Fruit fly (Drosophila melanogaster) whole organism, prepupa: ENCODE results near the gene ppk24.
A peak's percentile ranks its signal among the peaks of the same experiment; 100 is the strongest.

ENCODE experiments used
- Blimp-1 ChIP-seq: fragments of 200-800 bp; sonication (Bioruptor generic); optimal IDR thresholded peaks from 3 replicates; lab custom pipeline; 2017; ENCODE audit warnings: missing biosample characterization, missing genetic modification characterization, mild to moderate bottlenecking, moderate library complexity, missing genetic modification reagents
- CG11294 ChIP-seq: fragments of 200-800 bp; sonication (Bioruptor generic); IDR thresholded peaks from 2 replicates; pipeline ENCODE4 v1.3.6; 2022; ENCODE audit warnings: missing biosample characterization, missing genetic modification characterization
- CG11762 ChIP-seq: fragments of 200-800 bp; sonication (Bioruptor generic); optimal IDR thresholded peaks from 3 replicates; lab custom pipeline; 2016; ENCODE audit warnings: missing biosample characterization, missing genetic modification characterization; ENCODE audit not compliant: insufficient read depth
- CG11902 ChIP-seq: fragments of 200-800 bp; sonication (Bioruptor generic); optimal IDR thresholded peaks from 3 replicates; lab custom pipeline; 2016; ENCODE audit warnings: missing biosample characterization, missing genetic modification characterization
- CG15336 ChIP-seq: fragments of 200-800 bp; sonication (Bioruptor generic); IDR thresholded peaks from 2 replicates; pipeline ENCODE4 v1.3.6; 2022; ENCODE audit warnings: missing biosample characterization, missing genetic modification characterization
- CG1621 ChIP-seq: fragments of 200-800 bp; sonication (Bioruptor generic); optimal IDR thresholded peaks from 3 replicates; lab custom pipeline; 2018; ENCODE audit warnings: missing biosample characterization, mild to moderate bottlenecking, missing genetic modification characterization
- CG16779 ChIP-seq: fragments of 200-800 bp; sonication (Bioruptor generic); optimal IDR thresholded peaks from 3 replicates; lab custom pipeline; 2017; ENCODE audit warnings: missing biosample characterization, mild to moderate bottlenecking, missing genetic modification characterization
- CG31627 ChIP-seq: fragments of 200-800 bp; sonication (Bioruptor generic); optimal IDR thresholded peaks from 3 replicates; lab custom pipeline; 2016; ENCODE audit warnings: missing biosample characterization, missing genetic modification characterization
- CG32006 ChIP-seq: fragments of 200-800 bp; sonication (Bioruptor generic); optimal IDR thresholded peaks from 3 replicates; lab custom pipeline; 2017; ENCODE audit warnings: missing biosample characterization, mild to moderate bottlenecking, missing genetic modification characterization
- CG34406 ChIP-seq: fragments of 200-800 bp; sonication (Bioruptor generic); optimal IDR thresholded peaks from 3 replicates; lab custom pipeline; 2016; ENCODE audit warnings: missing biosample characterization, missing genetic modification characterization
- CG3919 ChIP-seq: fragments of 200-800 bp; sonication (Bioruptor generic); optimal IDR thresholded peaks from 3 replicates; lab custom pipeline; 2016; ENCODE audit warnings: missing biosample characterization, missing genetic modification characterization
- CG4318 ChIP-seq: fragments of 200-800 bp; sonication (Bioruptor generic); optimal IDR thresholded peaks from 3 replicates; lab custom pipeline; 2017; ENCODE audit warnings: missing biosample characterization, mild to moderate bottlenecking, missing genetic modification characterization
- CG6163 ChIP-seq: fragments of 200-800 bp; sonication (Bioruptor generic); IDR thresholded peaks from 3 replicates; pipeline ENCODE4 v1.3.6; 2022; ENCODE audit warnings: missing biosample characterization, missing genetic modification characterization
- CG6792 ChIP-seq: fragments of 200-800 bp; sonication (Bioruptor generic); optimal IDR thresholded peaks from 3 replicates; lab custom pipeline; 2016; ENCODE audit warnings: missing biosample characterization, missing genetic modification characterization
- CG6808 ChIP-seq: fragments of 200-800 bp; sonication (Bioruptor generic); optimal IDR thresholded peaks from 3 replicates; lab custom pipeline; 2017; ENCODE audit warnings: missing biosample characterization, missing genetic modification characterization, mild to moderate bottlenecking, moderate library complexity, missing genetic modification reagents
- CG6854 ChIP-seq: fragments of 200-800 bp; sonication (Bioruptor generic); optimal IDR thresholded peaks from 2 replicates; lab custom pipeline; 2017; ENCODE audit warnings: missing biosample characterization, mild to moderate bottlenecking, missing genetic modification characterization
- CG7368 ChIP-seq: fragments of 200-800 bp; sonication (Bioruptor generic); optimal IDR thresholded peaks from 3 replicates; lab custom pipeline; 2016; ENCODE audit warnings: missing biosample characterization, missing genetic modification characterization
- CG8319 ChIP-seq: fragments of 200-800 bp; sonication (Bioruptor generic); optimal IDR thresholded peaks from 3 replicates; lab custom pipeline; 2016; ENCODE audit warnings: missing biosample characterization, missing genetic modification characterization
- CG8632 ChIP-seq: fragments of 200-800 bp; sonication (Bioruptor generic); optimal IDR thresholded peaks from 3 replicates; lab custom pipeline; 2016; ENCODE audit warnings: missing biosample characterization, missing genetic modification characterization
- CG9139 ChIP-seq: fragments of 200-800 bp; sonication (Bioruptor generic); optimal IDR thresholded peaks from 3 replicates; lab custom pipeline; 2017; ENCODE audit warnings: missing biosample characterization, mild to moderate bottlenecking, missing genetic modification characterization
- Eip75B ChIP-seq: fragments of 200-800 bp; sonication (Bioruptor generic); optimal IDR thresholded peaks from 3 replicates; lab custom pipeline; 2016; ENCODE audit warnings: missing biosample characterization, missing genetic modification characterization
- Eip78C ChIP-seq: fragments of 200-800 bp; sonication (Bioruptor generic); peaks from one replicate; lab custom pipeline; 2016; ENCODE audit warnings: missing biosample characterization, missing genetic modification characterization
- Eip93F ChIP-seq: fragments of 200-800 bp; sonication (Bioruptor generic); optimal IDR thresholded peaks from 2 replicates; lab custom pipeline; 2016; ENCODE audit warnings: missing biosample characterization, mild to moderate bottlenecking, missing genetic modification characterization
- Ets21C ChIP-seq: fragments of 200-800 bp; sonication (Bioruptor generic); optimal IDR thresholded peaks from 3 replicates; lab custom pipeline; 2016; ENCODE audit warnings: missing biosample characterization, missing genetic modification characterization
- Ets96B ChIP-seq: fragments of 200-800 bp; optimal IDR thresholded peaks from 2 replicates; lab custom pipeline; 2019; ENCODE audit warnings: missing biosample characterization, mild to moderate bottlenecking, missing genetic modification characterization, moderate library complexity
- Gug ChIP-seq: fragments of 200-800 bp; sonication (Bioruptor generic); IDR thresholded peaks from 2 replicates; pipeline ENCODE4 v1.3.6; 2022; ENCODE audit warnings: missing biosample characterization, missing genetic modification characterization
- Hr38 ChIP-seq: sonication (Bioruptor generic); optimal IDR thresholded peaks from 2 replicates; lab custom pipeline; 2016; ENCODE audit warnings: missing biosample characterization, missing genetic modification characterization
- Hr4 ChIP-seq: fragments of 200-800 bp; sonication (Bioruptor generic); optimal IDR thresholded peaks from 3 replicates; lab custom pipeline; 2016; ENCODE audit warnings: missing biosample characterization, missing genetic modification characterization
- Lpt ChIP-seq: fragments of 200-800 bp; sonication (Bioruptor generic); optimal IDR thresholded peaks from 3 replicates; lab custom pipeline; 2016; ENCODE audit warnings: missing biosample characterization, missing genetic modification characterization
- Met ChIP-seq: fragments of 200-800 bp; sonication (Bioruptor generic); optimal IDR thresholded peaks from 3 replicates; lab custom pipeline; 2016; ENCODE audit warnings: missing biosample characterization, missing genetic modification characterization
- Smox ChIP-seq: fragments of 200-800 bp; sonication (Bioruptor generic); optimal IDR thresholded peaks from 3 replicates; lab custom pipeline; 2016; ENCODE audit warnings: missing biosample characterization, missing genetic modification characterization
- Sox102F ChIP-seq: fragments of 200-800 bp; sonication (Bioruptor generic); optimal IDR thresholded peaks from 2 replicates; lab custom pipeline; 2016; ENCODE audit warnings: missing biosample characterization, mild to moderate bottlenecking, missing genetic modification characterization
- Sox14 ChIP-seq: fragments of 200-800 bp; sonication (Bioruptor generic); optimal IDR thresholded peaks from 3 replicates; lab custom pipeline; 2016; ENCODE audit warnings: missing biosample characterization, missing genetic modification characterization
- Sox15 ChIP-seq: fragments of 200-800 bp; sonication (Bioruptor generic); optimal IDR thresholded peaks from 3 replicates; lab custom pipeline; 2016; ENCODE audit warnings: missing biosample characterization, missing genetic modification characterization
- achi ChIP-seq: fragments of 200-800 bp; sonication (Bioruptor generic); optimal IDR thresholded peaks from 3 replicates; lab custom pipeline; 2016; ENCODE audit warnings: missing biosample characterization, missing genetic modification characterization
- acj6 ChIP-seq: fragments of 200-800 bp; sonication (Bioruptor generic); optimal IDR thresholded peaks from 3 replicates; lab custom pipeline; 2016; ENCODE audit warnings: missing biosample characterization, missing genetic modification characterization
- cyc ChIP-seq: fragments of 200-800 bp; sonication (Bioruptor generic); optimal IDR thresholded peaks from 3 replicates; lab custom pipeline; 2016; ENCODE audit warnings: missing biosample characterization, missing genetic modification characterization
- dac ChIP-seq: fragments of 200-800 bp; sonication (Bioruptor generic); optimal IDR thresholded peaks from 2 replicates; lab custom pipeline; 2017; ENCODE audit warnings: missing biosample characterization, mild to moderate bottlenecking, missing genetic modification characterization
- dsx ChIP-seq: fragments of 200-800 bp; optimal IDR thresholded peaks from 3 replicates; lab custom pipeline; 2019; ENCODE audit warnings: missing biosample characterization, mild to moderate bottlenecking, missing genetic modification characterization, moderate library complexity; ENCODE audit not compliant: poor library complexity, severe bottlenecking
- eg ChIP-seq: fragments of 200-800 bp; sonication (Bioruptor generic); IDR thresholded peaks from 3 replicates; pipeline ENCODE4 v1.3.6; 2022; ENCODE audit warnings: missing biosample characterization, missing genetic modification characterization
- esn ChIP-seq: fragments of 200-800 bp; sonication (Bioruptor generic); optimal IDR thresholded peaks from 2 replicates; lab custom pipeline; 2016; ENCODE audit warnings: missing biosample characterization, mild to moderate bottlenecking, missing genetic modification characterization, moderate library complexity
- fd59A ChIP-seq: fragments of 200-800 bp; sonication (Bioruptor generic); optimal IDR thresholded peaks from 2 replicates; lab custom pipeline; 2017; ENCODE audit warnings: missing biosample characterization, mild to moderate bottlenecking, missing genetic modification characterization, missing genetic modification reagents
- fd85E ChIP-seq: fragments of 200-800 bp; sonication (Bioruptor generic); optimal IDR thresholded peaks from 3 replicates; lab custom pipeline; 2016; ENCODE audit warnings: missing biosample characterization, missing genetic modification characterization
- fkh ChIP-seq: fragments of 200-800 bp; sonication (Bioruptor generic); optimal IDR thresholded peaks from 3 replicates; lab custom pipeline; 2017; ENCODE audit warnings: missing biosample characterization, mild to moderate bottlenecking, missing genetic modification characterization, moderate library complexity
- lz ChIP-seq: fragments of 200-800 bp; sonication (Bioruptor generic); optimal IDR thresholded peaks from 3 replicates; lab custom pipeline; 2016; ENCODE audit warnings: missing biosample characterization, missing genetic modification characterization
- net ChIP-seq: fragments of 200-800 bp; sonication (Bioruptor generic); optimal IDR thresholded peaks from 3 replicates; lab custom pipeline; 2016; ENCODE audit warnings: missing biosample characterization, missing genetic modification characterization
- pdm3 ChIP-seq: fragments of 200-800 bp; sonication (Bioruptor generic); optimal IDR thresholded peaks from 3 replicates; lab custom pipeline; 2016; ENCODE audit warnings: missing biosample characterization, missing genetic modification characterization
- salr ChIP-seq, 2 experiments: fragments of 200-800 bp; sonication (Bioruptor generic); optimal IDR thresholded peaks; 3 replicates each; lab custom pipeline; 2016 to 2018; ENCODE audit warnings: missing biosample characterization in 2 of 2, missing genetic modification characterization in 2 of 2, mild to moderate bottlenecking in 1 of 2
- spab ChIP-seq: fragments of 200-800 bp; sonication (Bioruptor generic); optimal IDR thresholded peaks from 2 replicates; lab custom pipeline; 2017; ENCODE audit warnings: missing biosample characterization, mild to moderate bottlenecking, missing genetic modification characterization, missing genetic modification reagents
- ss ChIP-seq, 2 experiments: fragments of 200-800 bp; sonication (Bioruptor generic); optimal IDR thresholded peaks; 2 replicates in 1 of 2; 3 replicates in 1 of 2; lab custom pipeline; 2017 to 2018; ENCODE audit warnings: mild to moderate bottlenecking in 2 of 2, missing biosample characterization in 2 of 2, missing genetic modification characterization in 2 of 2, moderate library complexity in 1 of 2
- topi ChIP-seq: fragments of 200-800 bp; sonication (Bioruptor generic); optimal IDR thresholded peaks from 3 replicates; lab custom pipeline; 2016; ENCODE audit warnings: missing biosample characterization, missing genetic modification characterization
- vri ChIP-seq: fragments of 200-800 bp; sonication (Bioruptor generic); optimal IDR thresholded peaks from 3 replicates; lab custom pipeline; 2016; ENCODE audit warnings: missing biosample characterization, mild to moderate bottlenecking, missing genetic modification characterization

Gene ppk24

dm6 chr3R:31295694-31296093 lies 30.2 kb downstream of the ppk24 start:
- TF ChIP-seq cyc (GFP tag; lab: Kevin White, UChicago) (peak; percentile 50), acj6 (GFP tag; lab: Kevin White, UChicago) (peak; percentile 61), CG31627 (GFP tag; lab: Kevin White, UChicago) (peak; percentile 49), CG11902 (GFP tag; lab: Kevin White, UChicago) (peak; percentile 14), CG6792 (GFP tag; lab: Kevin White, UChicago) (peak; percentile 28), achi (GFP tag; lab: Kevin White, UChicago) (peak; percentile 58), CG4318 (GFP tag; lab: Kevin White, UChicago) (peak; percentile 39), dac (GFP tag; lab: Kevin White, UChicago) (no peak), CG8632 (GFP tag; lab: Kevin White, UChicago) (peak; percentile 24), spab (GFP tag; lab: Kevin White, UChicago) (peak; percentile 14), Eip75B (peak; percentile 39), salr (GFP tag; optimal IDR thresholded peaks at IDR 0.05; lab: Kevin White, UChicago) (peak; percentile 14 to 32), dsx (no peak), CG3919 (GFP tag; lab: Kevin White, UChicago) (peak; percentile 65), CG1621 (tag; lab: Kevin White, UChicago) (peak; percentile 4), CG34406 (GFP tag; lab: Kevin White, UChicago) (peak; percentile 47), Sox14 (GFP tag; lab: Kevin White, UChicago) (peak; percentile 63), vri (no peak), Ets21C (GFP tag; lab: Kevin White, UChicago) (no peak), Hr4 (GFP tag; lab: Kevin White, UChicago) (peak; percentile 65), net (peak; percentile 46), fkh (GFP tag; lab: Kevin White, UChicago) (no peak), CG16779 (tag; lab: Kevin White, UChicago) (no peak), esn (GFP tag; lab: Kevin White, UChicago) (peak; percentile 41), CG11294 (GFP tag; lab: Robert Waterston, UW) (peak; percentile 13; the same call in 1 of the 2 replicates), Eip78C (GFP tag; lab: Kevin White, UChicago) (no peak), pdm3 (GFP tag; lab: Kevin White, UChicago) (peak; percentile 62), CG11762 (GFP tag; lab: Kevin White, UChicago) (peak; percentile 60), CG32006 (GFP tag; lab: Kevin White, UChicago) (peak; percentile 67), fd59A (GFP tag; lab: Kevin White, UChicago) (peak; percentile 10), Eip93F (GFP tag; lab: Kevin White, UChicago) (no peak), CG9139 (GFP tag; lab: Kevin White, UChicago) (no peak), CG15336 (GFP tag; lab: Robert Waterston, UW) (peak; percentile 63), Sox15 (peak; percentile 5), fd85E (no peak), CG7368 (GFP tag; lab: Kevin White, UChicago) (peak; percentile 29), CG6163 (GFP tag; lab: Robert Waterston, UW) (peak; percentile 51; the same call in 1 of the 3 replicates), CG6808 (GFP tag; lab: Kevin White, UChicago) (peak; percentile 39), Hr38 (no peak), lz (peak; percentile 24), Gug (GFP tag; lab: Robert Waterston, UW) (peak; percentile 44; the same call in 1 of the 2 replicates), Lpt (GFP tag; lab: Kevin White, UChicago) (no peak), CG8319 (peak; percentile 1), CG6854 (no peak), topi (GFP tag; lab: Kevin White, UChicago) (peak; percentile 31), Blimp-1 (GFP tag; lab: Kevin White, UChicago) (no peak), Smox (GFP tag; lab: Kevin White, UChicago) (peak; percentile 56), Met (GFP tag; lab: Kevin White, UChicago) (peak; percentile 72), Sox102F (GFP tag; lab: Kevin White, UChicago) (peak; percentile 49), Ets96B (tag; lab: Kevin White, UChicago) (peak; percentile 58), eg (GFP tag; lab: Robert Waterston, UW) (peak; percentile 65; the same call in 2 of the 3 replicates), ss (GFP tag; optimal IDR thresholded peaks at IDR 0.05; lab: Kevin White, UChicago) (no peak)
